Worm (Caenorhabditis elegans): ENCODE data around the gene pen-2.

Gene pen-2

ce11 chrIII:11391601-11392520, 48.7 kb downstream of the pen-2 start:
- TF ChIP-seq unc-42 (tag; optimal IDR thresholded peaks at IDR 0.05) (peak; percentile 67), ceh-48 (tag; optimal IDR thresholded peaks at IDR 0.05) (no peak)

DNA sequence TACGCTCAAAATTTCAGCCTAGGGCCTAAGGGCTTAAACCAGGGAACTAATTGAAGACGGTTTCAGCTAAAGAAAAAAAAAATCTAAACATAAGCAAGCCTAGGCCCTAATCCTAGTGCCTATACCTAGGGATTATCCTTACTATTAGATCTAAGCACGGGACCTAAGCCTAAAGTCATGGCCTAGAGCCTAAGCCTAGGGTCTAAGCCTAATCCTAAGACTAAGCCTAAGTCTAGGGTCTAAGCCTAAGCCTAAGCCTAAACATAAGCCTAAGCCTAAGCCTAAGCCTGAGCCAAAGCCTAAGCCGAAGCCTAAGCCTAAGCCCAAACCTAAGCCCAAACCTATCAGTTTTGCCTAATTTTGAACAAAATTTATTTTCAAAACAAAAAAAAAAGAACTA, 49.6 kb downstream of the pen-2 start:
- TF ChIP-seq dve-1 (tag; optimal IDR thresholded peaks at IDR 0.05) (peak; percentile 85), elt-2 (tag; optimal IDR thresholded peaks at IDR 0.05) (no peak)

DNA sequence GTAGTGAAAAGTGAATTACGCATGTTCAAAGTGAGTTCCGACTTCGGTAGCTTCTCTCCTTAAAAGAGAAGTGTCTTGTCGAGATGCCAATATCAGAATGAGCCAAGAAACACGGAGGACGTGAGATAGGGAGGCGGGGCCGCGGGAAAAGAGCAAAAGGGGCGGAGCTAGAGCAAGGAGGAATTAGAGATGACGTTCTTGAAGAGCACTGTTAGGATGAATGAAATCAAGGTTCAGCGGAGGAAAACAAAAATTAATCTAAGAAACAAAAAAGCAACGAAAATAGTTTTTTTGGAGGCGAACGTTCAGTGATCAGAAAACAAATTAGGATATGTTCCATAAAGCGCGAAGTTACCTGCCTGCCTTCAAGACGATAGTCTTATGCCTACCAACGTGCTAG, 50.0 kb downstream of the pen-2 start, which contains the start of gene nlp-21:
nlp-21 (minus strand) TSS at position 101 of the 400 bp plus-strand sequence.
- TF ChIP-seq ahr-1 (tag; optimal IDR thresholded peaks at IDR 0.05) (no peak), ceh-30 (tag; optimal IDR thresholded peaks at IDR 0.05) (no peak), unc-55 (GFP tag; optimal IDR thresholded peaks at IDR 0.05) (no peak), pat-9 (tag; optimal IDR thresholded peaks at IDR 0.05) (no peak), fkh-10 (GFP tag; optimal IDR thresholded peaks at IDR 0.05) (no peak), npax-4 (tag; optimal IDR thresholded peaks at IDR 0.05) (no peak), rnt-1 (tag; optimal IDR thresholded peaks at IDR 0.05) (no peak), C08G9.2 (tag; optimal IDR thresholded peaks at IDR 0.05) (no peak), syd-9 (tag; optimal IDR thresholded peaks at IDR 0.05) (no peak), lim-6 (tag; optimal IDR thresholded peaks at IDR 0.05) (no peak), pax-1 (tag; optimal IDR thresholded peaks at IDR 0.05) (no peak), unc-86 (tag; optimal IDR thresholded peaks at IDR 0.05) (no peak), lin-11 (tag; optimal IDR thresholded peaks at IDR 0.05) (no peak), ceh-18 (tag; optimal IDR thresholded peaks at IDR 0.05) (no peak), ceh-22 (tag; optimal IDR thresholded peaks at IDR 0.05) (no peak), elt-2 (tag; optimal IDR thresholded peaks at IDR 0.05) (no peak), madf-2 (tag; optimal IDR thresholded peaks at IDR 0.05) (no peak), pqm-1 (tag; optimal IDR thresholded peaks at IDR 0.05) (no peak)

Measured in whole organism, late embryonic.